Fruit fly (Drosophila melanogaster) whole organism, pupa: ENCODE results near the gene Dph5.

Source experiments
- CG34367 ChIP-seq: fragments of 200-800 bp; sonication (Bioruptor generic); optimal IDR thresholded peaks from 2 replicates; lab custom pipeline; 2018; ENCODE audit warnings: missing biosample characterization, mild to moderate bottlenecking, missing genetic modification characterization
- CG4496 ChIP-seq: fragments of 200-800 bp; sonication (Bioruptor generic); IDR thresholded peaks from 3 replicates; pipeline ENCODE4 v1.3.6; 2022; ENCODE audit warnings: missing biosample characterization, missing genetic modification characterization
- D1 ChIP-seq: fragments of 200-800 bp; sonication (Bioruptor generic); optimal IDR thresholded peaks from 2 replicates; lab custom pipeline; 2018; ENCODE audit warnings: missing biosample characterization, mild to moderate bottlenecking, missing genetic modification characterization, moderate library complexity
- Pif1A ChIP-seq: fragments of 200-800 bp; sonication (Bioruptor generic); optimal IDR thresholded peaks from 3 replicates; lab custom pipeline; 2016; ENCODE audit warnings: missing biosample characterization, missing genetic modification characterization
- gl ChIP-seq: fragments of 200-800 bp; sonication (Bioruptor generic); optimal IDR thresholded peaks from 2 replicates; lab custom pipeline; 2018; ENCODE audit warnings: missing biosample characterization, mild to moderate bottlenecking, missing genetic modification characterization

DNA sequence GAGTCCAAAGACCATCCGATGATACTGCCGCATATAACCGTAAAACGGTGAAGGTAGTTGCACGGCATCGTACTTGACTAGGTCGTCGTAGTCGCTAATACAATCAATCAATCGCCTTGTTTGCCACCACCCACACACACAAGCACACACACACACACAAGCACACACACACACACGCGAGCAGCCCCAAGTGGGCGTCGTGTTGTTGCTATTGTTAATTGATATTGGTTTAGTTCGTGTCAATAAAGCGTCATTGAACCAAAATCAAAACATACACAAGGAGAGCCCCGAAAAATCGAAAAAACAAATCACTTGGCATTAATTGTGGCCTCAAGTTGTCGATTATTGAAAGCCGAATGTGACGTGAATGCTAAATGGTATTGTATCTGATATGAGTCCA, 13.4 kb upstream of the Dph5 start:
- TF ChIP-seq D1 (no peak), CG34367 (tag; lab: Kevin White, UChicago) (no peak), Pif1A (GFP tag; lab: Kevin White, UChicago) (no peak), gl (tag; lab: Kevin White, UChicago) (no peak), CG4496 (GFP tag; lab: Robert Waterston, UW) (no peak)
